Worm (Caenorhabditis elegans): ENCODE data around the gene F58A3.4.

- no peak for TF ChIP-seq F49E8.2 (tag; optimal IDR thresholded peaks at IDR 0.05; ENCODE audit: borderline replicate concordance)
- TF ChIP-seq mxl-3 (GFP tag; optimal IDR thresholded peaks at IDR 0.05), result no peak
- no peak for TF ChIP-seq nhr-28 (tag; optimal IDR thresholded peaks at IDR 0.05)
- no peak for TF ChIP-seq fos-1 (tag; optimal IDR thresholded peaks at IDR 0.05)
- no peak for TF ChIP-seq ZK337.2 (GFP tag; IDR thresholded peaks at IDR 0.05)
- TF ChIP-seq nhr-25 (tag; optimal IDR thresholded peaks at IDR 0.05; ENCODE audit: borderline replicate concordance, insufficient read depth), result no peak
- TF ChIP-seq mdl-1 (tag; optimal IDR thresholded peaks at IDR 0.05), result no peak
- TF ChIP-seq saeg-2 (GFP tag; IDR thresholded peaks at IDR 0.05), result no peak
- no peak for TF ChIP-seq dpl-1 (GFP tag; optimal IDR thresholded peaks at IDR 0.05)
- TF ChIP-seq fkh-10 (GFP tag; optimal IDR thresholded peaks at IDR 0.05), result no peak
- TF ChIP-seq daf-12 (tag; optimal IDR thresholded peaks at IDR 0.05), result no peak
- TF ChIP-seq unc-130 (GFP tag; optimal IDR thresholded peaks at IDR 0.05), result no peak
These were observed 48.7 kb downstream of the F58A3.4 start for ce11 chrX:10961724-10962123.

Data from whole organism, L4 larva.